Worm (Caenorhabditis elegans) whole organism, L4/young adult: ENCODE results near the gene ugt-30.

Experiments
- dao-5 ChIP-seq: sonication (generic microtip); optimal IDR thresholded peaks from 2 replicates; lab custom pipeline; 2016; ENCODE audit warnings: missing genotype, missing genetic modification characterization, moderate library complexity, missing compliant biosample characterization
- him-1 ChIP-seq: sonication (generic microtip); optimal IDR thresholded peaks from 2 replicates; lab custom pipeline; 2016; ENCODE audit warnings: missing genotype, missing genetic modification reagents, missing genetic modification characterization, missing compliant biosample characterization

DNA sequence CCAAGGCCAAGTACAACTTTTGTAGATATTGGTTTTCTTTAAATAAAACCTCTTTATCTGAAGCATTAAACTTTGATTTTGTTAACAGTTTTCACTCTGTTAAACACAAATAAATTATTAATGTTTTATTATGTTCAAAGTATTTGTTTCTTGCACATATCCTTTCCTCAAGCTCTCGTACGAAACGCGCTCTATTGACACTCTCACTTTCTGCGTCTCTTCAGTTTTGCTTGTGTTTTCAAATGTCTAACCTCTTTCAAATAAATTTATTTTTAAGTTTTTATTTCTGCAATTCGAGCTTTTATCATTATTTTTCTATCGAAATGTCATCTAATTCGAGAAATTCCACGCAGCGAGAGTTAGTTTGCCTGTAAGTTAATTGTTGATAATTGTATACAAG lies 18.7 kb upstream of the ugt-30 start, which contains the start of gene K08F9.4:
- TF ChIP-seq dao-5 (tag; lab: Kevin White, UChicago) (no peak), him-1 (tag; lab: Kevin White, UChicago) (no peak)
